Fruit fly (Drosophila melanogaster): Measurements from ENCODE around the gene Nek2.

Gene Nek2

dm6 chrX:7920081-7920688, 28.7 kb upstream of the Nek2 start, which contains the start of the genes hdm and Ykt6 (continued):
- TF ChIP-seq caup (GFP tag; optimal IDR thresholded peaks at IDR 0.05; ENCODE audit: severe bottlenecking) (peak; percentile 73), gce (GFP tag; IDR thresholded peaks at IDR 0.05) (no peak), CG4617 (GFP tag; optimal IDR thresholded peaks at IDR 0.05; ENCODE audit: borderline replicate concordance) (peak; percentile 80), CG9609 (GFP tag; optimal IDR thresholded peaks at IDR 0.05) (peak; percentile 84), Rfx (GFP tag; IDR thresholded peaks at IDR 0.05) (peak; percentile 88), lmd (GFP tag; IDR thresholded peaks at IDR 0.05) (no peak; the same call in none of the 2 replicates), Dp (GFP tag; optimal IDR thresholded peaks at IDR 0.05) (peak; percentile 70), HHEX (GFP tag; optimal IDR thresholded peaks at IDR 0.05) (no peak), Sry-δ (GFP tag; optimal IDR thresholded peaks at IDR 0.05) (peak; percentile 98), dati (GFP tag; IDR thresholded peaks at IDR 0.05) (no peak), CG18619 (GFP tag; optimal IDR thresholded peaks at IDR 0.05) (peak; percentile 51), knrl (GFP tag; IDR thresholded peaks at IDR 0.05; ENCODE audit: partially characterized antibody) (peak; percentile 94), CG3407 (GFP tag; optimal IDR thresholded peaks at IDR 0.05) (no peak), CG11696 (GFP tag; IDR thresholded peaks at IDR 0.05) (peak; percentile 37; the same call in 1 of the 2 replicates), CG42726 (GFP tag; IDR thresholded peaks at IDR 0.05; ENCODE audit: partially characterized antibody) (peak; percentile 86), Bdp1 (GFP tag; optimal IDR thresholded peaks at IDR 0.05) (peak; percentile 79), Chrac-16 (GFP tag; optimal IDR thresholded peaks at IDR 0.05) (peak; percentile 74), CG4854 (GFP tag; optimal IDR thresholded peaks at IDR 0.05) (peak; percentile 28), CG6765 (GFP tag; optimal IDR thresholded peaks at IDR 0.05) (peak; percentile 37), kni (GFP tag; optimal IDR thresholded peaks at IDR 0.05) (no peak), Side (GFP tag; optimal IDR thresholded peaks at IDR 0.05) (peak; percentile 87), trem (tag; optimal IDR thresholded peaks at IDR 0.05) (peak; percentile 81), stc (GFP tag; IDR thresholded peaks at IDR 0.05) (peak; percentile 78), CG10431 (GFP tag; optimal IDR thresholded peaks at IDR 0.05) (no peak), CG14667 (GFP tag; IDR thresholded peaks at IDR 0.05) (peak; percentile 71), Xbp1 (GFP tag; optimal IDR thresholded peaks at IDR 0.05) (peak; percentile 83), gfzf (GFP tag; optimal IDR thresholded peaks at IDR 0.05) (peak; percentile 35), bowl (GFP tag; IDR thresholded peaks at IDR 0.05) (peak; percentile 63; the same call in 1 of the 2 replicates), NFAT (GFP tag; IDR thresholded peaks at IDR 0.05) (peak; percentile 79; the same call in 1 of the 2 replicates), CG11093 (GFP tag; IDR thresholded peaks at IDR 0.05) (peak; percentile 68), lbe (GFP tag; optimal IDR thresholded peaks at IDR 0.05) (peak; percentile 64), sna (GFP tag; IDR thresholded peaks at IDR 0.05; ENCODE audit: partially characterized antibody) (peak; percentile 97), CG2875 (GFP tag; optimal IDR thresholded peaks at IDR 0.05) (peak; percentile 55), eve (GFP tag; optimal IDR thresholded peaks at IDR 0.05) (peak in 1 of 2 experiments; percentile 37), nau (GFP tag; optimal IDR thresholded peaks at IDR 0.05) (no peak), CG43689 (GFP tag; IDR thresholded peaks at IDR 0.05) (no peak), NK7.1 (GFP tag; optimal IDR thresholded peaks at IDR 0.05) (peak; percentile 51), CG1233 (GFP tag; optimal IDR thresholded peaks at IDR 0.05) (peak; percentile 56), NC2β (GFP tag; optimal IDR thresholded peaks at IDR 0.05) (peak; percentile 81), CG5953 (GFP tag; IDR thresholded peaks at IDR 0.05) (peak; percentile 62), sisA (GFP tag; IDR thresholded peaks at IDR 0.05) (peak; percentile 71), Sry-β (GFP tag; optimal IDR thresholded peaks at IDR 0.05) (peak; percentile 12), CG15479 (GFP tag; optimal IDR thresholded peaks at IDR 0.05) (no peak), nom (GFP tag; optimal IDR thresholded peaks at IDR 0.05) (peak; percentile 7), CG2116 (GFP tag; optimal IDR thresholded peaks at IDR 0.05) (peak; percentile 88)

All from whole organism, embryonic.